Fruit fly (Drosophila melanogaster): ENCODE data around the gene ast.

DNA sequence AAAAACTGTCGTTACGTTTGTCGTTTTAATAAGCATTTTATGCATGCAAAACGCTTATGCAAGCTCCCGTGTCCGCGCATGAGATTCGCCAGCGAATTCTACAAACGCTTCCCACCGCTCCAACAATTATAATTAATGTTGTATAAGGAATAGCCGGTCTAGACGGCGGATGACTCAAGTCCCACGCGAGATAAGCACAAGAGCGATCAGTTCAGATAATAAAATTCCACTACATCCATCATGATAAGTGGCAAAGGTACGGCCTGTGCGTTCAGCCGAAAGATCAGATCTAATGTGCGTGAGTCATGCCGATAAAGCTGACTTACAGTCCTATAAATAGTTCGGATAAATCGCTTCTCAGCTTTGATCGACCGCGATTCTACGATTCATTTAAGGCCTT lies 48.8 kb downstream of the ast start:
- no peak for TF ChIP-seq CG6854 (GFP tag; optimal IDR thresholded peaks at IDR 0.05)
- no peak for TF ChIP-seq CG34406 (GFP tag; optimal IDR thresholded peaks at IDR 0.05)
- TF ChIP-seq Eip78C (GFP tag), result no peak
- TF ChIP-seq CG16779 (tag; optimal IDR thresholded peaks at IDR 0.05), result no peak
- TF ChIP-seq CG6792 (GFP tag; optimal IDR thresholded peaks at IDR 0.05), result no peak
- no peak for TF ChIP-seq Lpt (GFP tag; optimal IDR thresholded peaks at IDR 0.05)
- TF ChIP-seq CG4318 (GFP tag; optimal IDR thresholded peaks at IDR 0.05), result no peak
- TF ChIP-seq Hr39 (GFP tag; optimal IDR thresholded peaks at IDR 0.05), result no peak
- TF ChIP-seq fd85E (GFP tag; optimal IDR thresholded peaks at IDR 0.05), result no peak
- no peak for TF ChIP-seq CG11902 (GFP tag; optimal IDR thresholded peaks at IDR 0.05)
- no peak for TF ChIP-seq Sox15 (GFP tag; optimal IDR thresholded peaks at IDR 0.05)
- TF ChIP-seq CG3919 (GFP tag; optimal IDR thresholded peaks at IDR 0.05), result no peak
- TF ChIP-seq spab (GFP tag; optimal IDR thresholded peaks at IDR 0.05), result no peak
